Fruit fly (Drosophila melanogaster) whole organism, embryonic: ENCODE measurements around the gene CG12783.

Source experiments
- Ada2b ChIP-seq: fragments of 200-800 bp; sonication (Bioruptor generic); IDR thresholded peaks from 2 replicates; pipeline ENCODE4 v1.3.6; 2022; ENCODE audit warnings: missing biosample characterization, missing genetic modification characterization
- BEAF-32 ChIP-seq: fragments of 200-800 bp; sonication (Bioruptor generic); optimal IDR thresholded peaks from 3 replicates; lab custom pipeline; 2017; ENCODE audit warnings: missing biosample characterization, missing genetic modification characterization, mild to moderate bottlenecking, moderate library complexity, missing genetic modification reagents
- Bgb ChIP-seq: fragments of 200-800 bp; sonication (Bioruptor generic); IDR thresholded peaks from 2 replicates; pipeline ENCODE4 v1.3.6; 2022; ENCODE audit warnings: missing biosample characterization, missing genetic modification characterization; ENCODE audit not compliant: partially characterized antibody
- CG10267 ChIP-seq: fragments of 200-800 bp; sonication (Bioruptor generic); optimal IDR thresholded peaks from 2 replicates; lab custom pipeline; 2018; ENCODE audit warnings: missing biosample characterization, mild to moderate bottlenecking, missing genetic modification characterization, moderate library complexity
- CG12299 ChIP-seq: fragments of 200-800 bp; sonication (Bioruptor generic); optimal IDR thresholded peaks from 2 replicates; lab custom pipeline; 2018; ENCODE audit warnings: missing biosample characterization, mild to moderate bottlenecking, missing genetic modification characterization
- CG12942 ChIP-seq: fragments of 200-800 bp; sonication (Bioruptor generic); optimal IDR thresholded peaks from 3 replicates; lab custom pipeline; 2016; ENCODE audit warnings: missing biosample characterization, missing genetic modification characterization
- CG14710 ChIP-seq: fragments of 200-800 bp; sonication (Bioruptor generic); optimal IDR thresholded peaks from 3 replicates; lab custom pipeline; 2019; ENCODE audit warnings: missing biosample characterization, mild to moderate bottlenecking, missing genetic modification characterization, moderate library complexity
- CG16863 ChIP-seq: fragments of 200-800 bp; sonication (Bioruptor generic); optimal IDR thresholded peaks from 3 replicates; lab custom pipeline; 2016; ENCODE audit warnings: missing biosample characterization, missing genetic modification characterization
- CG18011 ChIP-seq: fragments of 200-800 bp; sonication (Bioruptor generic); optimal IDR thresholded peaks from 2 replicates; lab custom pipeline; 2017; ENCODE audit warnings: missing biosample characterization, missing genetic modification characterization, mild to moderate bottlenecking, moderate library complexity, missing genotype
- CG2129 ChIP-seq: fragments of 200-800 bp; sonication (Bioruptor generic); IDR thresholded peaks from 2 replicates; pipeline ENCODE4 v1.3.6; 2022; ENCODE audit warnings: missing biosample characterization, missing genetic modification characterization; ENCODE audit not compliant: partially characterized antibody
- CG30020 ChIP-seq: fragments of 200-800 bp; optimal IDR thresholded peaks from 2 replicates; lab custom pipeline; 2019; ENCODE audit warnings: missing biosample characterization, mild to moderate bottlenecking, missing genetic modification characterization, moderate library complexity
- CG34224 ChIP-seq: fragments of 200-800 bp; sonication (Bioruptor generic); IDR thresholded peaks from 3 replicates; pipeline ENCODE4 v1.3.6; 2022; ENCODE audit warnings: missing biosample characterization, missing genetic modification characterization; ENCODE audit not compliant: partially characterized antibody
- CG6791 ChIP-seq: fragments of 200-800 bp; sonication (Bioruptor generic); IDR thresholded peaks from 3 replicates; pipeline ENCODE4 v1.3.6; 2022; ENCODE audit warnings: missing biosample characterization, missing genetic modification characterization; ENCODE audit not compliant: partially characterized antibody
- CG6854 ChIP-seq: fragments of 200-800 bp; sonication (Bioruptor generic); optimal IDR thresholded peaks from 3 replicates; lab custom pipeline; 2017; ENCODE audit warnings: missing biosample characterization, mild to moderate bottlenecking, missing genetic modification characterization
- CoRest ChIP-seq: fragments of 200-800 bp; sonication (Bioruptor generic); optimal IDR thresholded peaks from 3 replicates; lab custom pipeline; 2018; ENCODE audit warnings: missing biosample characterization, mild to moderate bottlenecking, missing genetic modification characterization, moderate library complexity
- Dbx ChIP-seq: fragments of 200-800 bp; sonication (Bioruptor generic); IDR thresholded peaks from 3 replicates; pipeline ENCODE4 v1.3.6; 2022; ENCODE audit warnings: missing biosample characterization, missing genetic modification characterization
- Dll ChIP-seq: fragments of 200-800 bp; sonication (Bioruptor generic); IDR thresholded peaks from 4 replicates; pipeline ENCODE4 v1.3.6; 2022; ENCODE audit warnings: missing biosample characterization, missing genetic modification characterization; ENCODE audit not compliant: partially characterized antibody
- Doc3 ChIP-seq: fragments of 200-800 bp; sonication (Bioruptor generic); IDR thresholded peaks from 3 replicates; pipeline ENCODE4 v1.3.6; 2022; ENCODE audit warnings: missing biosample characterization, missing genetic modification characterization; ENCODE audit not compliant: partially characterized antibody
- Dp ChIP-seq: fragments of 200-800 bp; sonication (Bioruptor generic); optimal IDR thresholded peaks from 2 replicates; lab custom pipeline; 2018; ENCODE audit warnings: missing biosample characterization, mild to moderate bottlenecking, missing genetic modification characterization, moderate library complexity
- Dref ChIP-seq: fragments of 200-800 bp; sonication (Bioruptor generic); IDR thresholded peaks from 2 replicates; pipeline ENCODE4 v1.3.6; 2022; ENCODE audit warnings: missing biosample characterization, missing genetic modification characterization
- E2f2 ChIP-seq: fragments of 200-800 bp; sonication (Bioruptor generic); IDR thresholded peaks from 2 replicates; pipeline ENCODE4 v1.3.6; 2022; ENCODE audit warnings: missing biosample characterization, missing genetic modification characterization
- Ets65A ChIP-seq: fragments of 200-800 bp; sonication (Bioruptor generic); peaks from one replicate; lab custom pipeline; 2016; ENCODE audit warnings: missing biosample characterization, missing genetic modification characterization
- Ets97D ChIP-seq: fragments of 200-800 bp; sonication (Bioruptor generic); optimal IDR thresholded peaks from 3 replicates; lab custom pipeline; 2016; ENCODE audit warnings: missing biosample characterization, missing genetic modification characterization
- HLH4C ChIP-seq: fragments of 200-800 bp; sonication (Bioruptor generic); IDR thresholded peaks from 3 replicates; pipeline ENCODE4 v1.3.6; 2022; ENCODE audit warnings: missing biosample characterization, missing genetic modification characterization; ENCODE audit not compliant: partially characterized antibody
- Lhr ChIP-seq: fragments of 200-800 bp; sonication (Bioruptor generic); optimal IDR thresholded peaks from 3 replicates; lab custom pipeline; 2017; ENCODE audit warnings: mild to moderate bottlenecking, missing biosample characterization, missing genetic modification reagents, missing genetic modification characterization
- Med ChIP-seq: fragments of 200-800 bp; sonication (Bioruptor generic); peaks from one replicate; lab custom pipeline; 2016; ENCODE audit warnings: missing biosample characterization, missing genetic modification characterization, mild to moderate bottlenecking, inconsistent platforms, moderate library complexity
- Myb ChIP-seq: fragments of 200-800 bp; sonication (Bioruptor generic); optimal IDR thresholded peaks from 2 replicates; lab custom pipeline; 2016; ENCODE audit warnings: missing biosample characterization, missing genetic modification characterization
- Nf-YA ChIP-seq: fragments of 200-800 bp; sonication (Bioruptor generic); IDR thresholded peaks from 2 replicates; pipeline ENCODE4 v1.3.6; 2022; ENCODE audit warnings: missing biosample characterization, missing genetic modification characterization
- Opbp ChIP-seq: fragments of 200-800 bp; sonication (Bioruptor generic); IDR thresholded peaks from 3 replicates; pipeline ENCODE4 v1.3.6; 2022; ENCODE audit warnings: missing biosample characterization, missing genetic modification characterization; ENCODE audit not compliant: partially characterized antibody
- Rfx ChIP-seq: fragments of 200-800 bp; sonication (Bioruptor generic); IDR thresholded peaks from 2 replicates; pipeline ENCODE4 v1.3.6; 2022; ENCODE audit warnings: missing biosample characterization, missing genetic modification characterization
- Sry-β ChIP-seq: fragments of 200-800 bp; sonication (Bioruptor generic); optimal IDR thresholded peaks from 2 replicates; lab custom pipeline; 2018; ENCODE audit warnings: missing biosample characterization, mild to moderate bottlenecking, missing genetic modification characterization, moderate library complexity
- Ssrp ChIP-seq: fragments of 200-800 bp; sonication (Bioruptor generic); optimal IDR thresholded peaks from 2 replicates; lab custom pipeline; 2018; ENCODE audit warnings: missing biosample characterization, mild to moderate bottlenecking, missing genetic modification characterization, moderate library complexity
- amos ChIP-seq: fragments of 200-800 bp; sonication (Bioruptor generic); IDR thresholded peaks from 2 replicates; pipeline ENCODE4 v1.3.6; 2022; ENCODE audit warnings: missing biosample characterization, missing genetic modification characterization; ENCODE audit not compliant: partially characterized antibody
- cato ChIP-seq: fragments of 200-800 bp; sonication (Bioruptor generic); optimal IDR thresholded peaks from 2 replicates; lab custom pipeline; 2016; ENCODE audit warnings: missing biosample characterization, missing genetic modification characterization, borderline replicate concordance
- crc ChIP-seq: fragments of 200-800 bp; sonication (Bioruptor generic); optimal IDR thresholded peaks from 2 replicates; lab custom pipeline; 2016; ENCODE audit warnings: missing biosample characterization, missing genetic modification characterization
- crp ChIP-seq, 2 experiments: fragments of 200-800 bp; sonication (Bioruptor generic); optimal IDR thresholded peaks; 2 replicates in 1 of 2; 3 replicates in 1 of 2; lab custom pipeline; 2017; ENCODE audit warnings: missing biosample characterization in 2 of 2, missing genetic modification characterization in 2 of 2, mild to moderate bottlenecking in 1 of 2, moderate library complexity in 1 of 2
- hb ChIP-seq: fragments of 200-800 bp; sonication (Bioruptor generic); IDR thresholded peaks from 3 replicates; pipeline ENCODE4 v1.3.6; 2022; ENCODE audit warnings: missing biosample characterization, missing genetic modification characterization; ENCODE audit not compliant: partially characterized antibody
- hbn ChIP-seq: fragments of 200-800 bp; sonication (Bioruptor generic); IDR thresholded peaks from 2 replicates; pipeline ENCODE4 v1.3.6; 2022; ENCODE audit warnings: missing biosample characterization, missing genetic modification characterization; ENCODE audit not compliant: partially characterized antibody
- inv ChIP-seq: fragments of 200-800 bp; sonication (Bioruptor generic); IDR thresholded peaks from 2 replicates; pipeline ENCODE4 v1.3.6; 2022; ENCODE audit warnings: missing biosample characterization, missing genetic modification characterization; ENCODE audit not compliant: partially characterized antibody
- knrl ChIP-seq: fragments of 200-800 bp; sonication (Bioruptor generic); IDR thresholded peaks from 3 replicates; pipeline ENCODE4 v1.3.6; 2022; ENCODE audit warnings: missing biosample characterization, missing genetic modification characterization; ENCODE audit not compliant: partially characterized antibody
- nerfin-2 ChIP-seq: fragments of 200-800 bp; sonication (Bioruptor generic); IDR thresholded peaks from 2 replicates; pipeline ENCODE4 v1.3.6; 2022; ENCODE audit warnings: missing biosample characterization, missing genetic modification characterization; ENCODE audit not compliant: partially characterized antibody
- pnt ChIP-seq: fragments of 200-800 bp; sonication (Bioruptor generic); optimal IDR thresholded peaks from 3 replicates; lab custom pipeline; 2016; ENCODE audit warnings: missing biosample characterization, missing genetic modification characterization
- row ChIP-seq: fragments of 200-800 bp; sonication (Bioruptor generic); IDR thresholded peaks from 3 replicates; pipeline ENCODE4 v1.3.6; 2022; ENCODE audit warnings: missing biosample characterization, missing genetic modification characterization
- unc-4 ChIP-seq: fragments of 200-800 bp; sonication (Bioruptor generic); IDR thresholded peaks from 2 replicates; pipeline ENCODE4 v1.3.6; 2022; ENCODE audit warnings: missing biosample characterization, missing genetic modification characterization; ENCODE audit not compliant: partially characterized antibody

Gene CG12783

DNA sequence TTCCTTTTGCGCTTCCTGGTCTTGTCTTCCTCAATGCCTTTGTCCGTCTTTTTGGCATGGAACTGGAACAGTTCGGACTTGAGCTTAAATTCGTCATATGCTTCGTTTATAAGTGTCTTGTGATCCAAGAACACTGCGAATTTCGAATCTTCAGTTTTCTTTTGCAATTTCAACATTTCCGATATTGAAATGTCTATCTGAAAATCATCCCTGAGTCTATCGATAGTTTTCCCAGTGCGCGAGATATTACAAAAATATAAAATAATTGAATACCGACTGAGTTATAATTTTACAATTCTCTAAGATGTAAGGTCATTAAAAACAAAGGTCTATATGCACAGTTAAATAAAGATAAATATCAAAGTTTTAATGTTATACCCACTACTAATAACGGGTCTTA lies 37.8 kb upstream of the CG12783 start, which contains the start of gene Mettl4 (continued):
- TF ChIP-seq CG18011 (no peak), CG6854 (GFP tag; lab: Kevin White, UChicago) (no peak), crp (GFP tag; optimal IDR thresholded peaks at IDR 0.05; lab: Kevin White, UChicago) (peak in 1 of 2 experiments; percentile 65), CG30020 (tag; lab: Kevin White, UChicago) (peak; percentile 6), CG2129 (GFP tag; lab: Robert Waterston, UW) (0 out of 2 replicates have a peak, but pooled peaks have one; percentile 24), unc-4 (GFP tag; lab: Robert Waterston, UW) (peak; percentile 65), CG10267 (tag; lab: Kevin White, UChicago) (peak; percentile 4), crc (no peak), Dll (GFP tag; lab: Robert Waterston, UW) (peak; percentile 71), nerfin-2 (GFP tag; lab: Robert Waterston, UW) (peak; percentile 28; the same call in 1 of the 2 replicates), amos (peak; percentile 67; the same call in 1 of the 2 replicates), Myb (GFP tag; lab: Kevin White, UChicago) (peak; percentile 24), knrl (GFP tag; lab: Robert Waterston, UW) (peak; percentile 51; the same call in 2 of the 3 replicates), inv (GFP tag; lab: Robert Waterston, UW) (0 out of 2 replicates have a peak, but pooled peaks have one; percentile 9), hb (peak; percentile 54; the same call in 1 of the 3 replicates), Ets97D (peak; percentile 47), Ada2b (GFP tag; lab: Robert Waterston, UW) (no peak), CG16863 (GFP tag; lab: Kevin White, UChicago) (no peak), CG12299 (tag; lab: Kevin White, UChicago) (no peak), Lhr (GFP tag; lab: Kevin White, UChicago) (no peak), CG34224 (GFP tag; lab: Robert Waterston, UW) (peak; percentile 77), Dref (peak; percentile 83), pnt (GFP tag; lab: Kevin White, UChicago) (no peak), CG14710 (tag; lab: Kevin White, UChicago) (peak; percentile 21), Bgb (GFP tag; lab: Robert Waterston, UW) (peak; percentile 67), Dp (GFP tag; lab: Kevin White, UChicago) (peak; percentile 86), HLH4C (peak; percentile 74), CoRest (peak; percentile 1), Opbp (GFP tag; lab: Robert Waterston, UW) (peak; percentile 58; the same call in 2 of the 3 replicates), Doc3 (peak; percentile 63; the same call in 2 of the 3 replicates), E2f2 (GFP tag; lab: Robert Waterston, UW) (peak; percentile 92), BEAF-32 (GFP tag; lab: Kevin White, UChicago) (peak; percentile 73), CG12942 (no peak), row (GFP tag; lab: Robert Waterston, UW) (no peak), CG6791 (GFP tag; lab: Robert Waterston, UW) (peak; percentile 65; the same call in 2 of the 3 replicates)

DNA sequence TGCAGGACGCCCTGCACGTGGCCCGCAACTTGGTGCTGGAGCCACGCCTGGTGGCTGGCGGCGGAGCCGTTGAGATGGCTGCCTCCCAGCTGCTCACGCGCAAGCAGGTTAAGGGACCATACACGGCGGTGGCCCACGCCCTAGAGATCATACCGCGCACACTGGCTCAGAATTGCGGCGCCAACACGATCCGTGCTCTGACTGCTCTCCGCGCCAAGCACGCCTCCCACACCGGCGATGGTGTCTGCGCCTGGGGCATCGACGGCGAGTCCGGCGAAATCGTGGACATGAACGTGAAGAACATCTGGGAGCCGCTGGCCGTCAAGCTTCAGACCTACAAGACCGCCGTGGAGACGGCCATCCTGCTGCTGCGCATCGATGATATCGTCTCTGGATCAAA lies 36.1 kb upstream of the CG12783 start:
- TF ChIP-seq Ssrp (tag; lab: Kevin White, UChicago) (no peak), Rfx (0 out of 2 replicates have a peak, but pooled peaks have one; percentile 9), hbn (GFP tag; lab: Robert Waterston, UW) (0 out of 2 replicates have a peak, but pooled peaks have one; percentile 0), Dbx (GFP tag; lab: Robert Waterston, UW) (peak; percentile 34; the same call in 1 of the 3 replicates), CG6791 (GFP tag; lab: Robert Waterston, UW) (0 out of 3 replicates have a peak, but pooled peaks have one; percentile 30), Sry-β (no peak), Ets65A (GFP tag; lab: Kevin White, UChicago) (peak; percentile 63), Med (GFP tag; lab: Kevin White, UChicago) (peak; percentile 66), cato (GFP tag; lab: Kevin White, UChicago) (no peak), Nf-YA (no peak)
